Worm (Caenorhabditis elegans) whole organism, midembryonic: ENCODE data around the gene psme-3.

Experiments
- T22C8.4 ChIP-seq: fragments of 200-800 bp; sonication (Bioruptor generic); IDR thresholded peaks from 2 replicates; pipeline ENCODE4 v1.3.6; 2022; ENCODE audit warnings: missing genetic modification characterization, missing compliant biosample characterization
- flt-1 ChIP-seq: fragments of 200-800 bp; sonication (Bioruptor generic); IDR thresholded peaks from 2 replicates; pipeline ENCODE4 v1.3.6; 2022; ENCODE audit warnings: missing genetic modification characterization, missing compliant biosample characterization
- med-1 ChIP-seq: sonication (generic microtip); optimal IDR thresholded peaks from 2 replicates; lab custom pipeline; 2017; ENCODE audit warnings: missing genetic modification characterization, mild to moderate bottlenecking, missing compliant biosample characterization, antibody characterized with exemption, missing genetic modification reagents; ENCODE audit not compliant: insufficient read depth
- tab-1 ChIP-seq: fragments of 200-800 bp; sonication (Bioruptor generic); IDR thresholded peaks from 2 replicates; pipeline ENCODE4 v1.3.6; 2022; ENCODE audit warnings: missing genetic modification characterization, missing compliant biosample characterization

DNA sequence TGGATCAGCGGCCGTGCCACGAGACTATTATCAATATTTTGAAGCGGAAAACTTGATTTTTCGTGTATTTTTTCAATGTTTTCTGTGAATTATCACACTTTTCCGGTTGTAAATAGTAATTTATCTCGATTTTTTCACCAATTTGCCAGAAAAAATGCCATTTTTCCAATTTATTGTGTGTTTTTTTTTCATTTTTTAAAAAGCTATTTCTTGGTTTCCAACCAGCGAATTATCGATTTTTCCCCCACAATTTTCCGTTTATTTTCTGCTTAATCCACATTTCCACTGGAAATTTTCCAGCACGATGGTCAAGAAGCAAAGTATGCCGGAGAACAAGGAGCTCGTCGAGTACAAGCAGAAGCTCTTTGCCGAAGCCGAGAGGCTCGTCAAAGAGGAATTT lies at the start of gene psme-3:
- TF ChIP-seq med-1 (GFP tag; lab: Kevin White, UChicago) = no peak
- TF ChIP-seq flt-1 (GFP tag; lab: Robert Waterston, UW) = no peak
- no peak for TF ChIP-seq T22C8.4
- no peak for TF ChIP-seq tab-1 (GFP tag; lab: Robert Waterston, UW)
